Worm (Caenorhabditis elegans): ENCODE results near the gene miga-1.

ce11 chrV:12427826-12428225 is 27.2 kb upstream of the miga-1 start:
- no peak for TF ChIP-seq hlh-13 (GFP tag; optimal IDR thresholded peaks at IDR 0.05)
- no peak for TF ChIP-seq gmeb-2 (tag; optimal IDR thresholded peaks at IDR 0.05)
- no peak for TF ChIP-seq fkh-10 (GFP tag; optimal IDR thresholded peaks at IDR 0.05)
- TF ChIP-seq nhr-11 (tag; optimal IDR thresholded peaks at IDR 0.05) = no peak
- no peak for TF ChIP-seq ceh-30 (tag; optimal IDR thresholded peaks at IDR 0.05)
- no peak for TF ChIP-seq pqm-1 (tag; optimal IDR thresholded peaks at IDR 0.05)
- TF ChIP-seq ama-1 (optimal IDR thresholded peaks at IDR 0.05) = no peak
